Fruit fly (Drosophila melanogaster) Kc167 (cell line): ENCODE results near the gene jus.

Experiments
- Sin3A ChIP-seq: fragments of >200 bp; optimal IDR thresholded peaks from 2 replicates; lab custom pipeline; 2018; ENCODE audit warnings: missing external identifiers
- h ChIP-seq: fragments of >200 bp; optimal IDR thresholded peaks from 3 replicates; lab custom pipeline; 2018; ENCODE audit warnings: missing external identifiers
- psq ChIP-seq: fragments of >200 bp; optimal IDR thresholded peaks from 2 replicates; lab custom pipeline; 2017; ENCODE audit warnings: missing external identifiers
- ttk ChIP-seq: sonication (Bioruptor generic); optimal IDR thresholded peaks from 2 replicates; lab custom pipeline; 2017; ENCODE audit warnings: missing external identifiers

DNA sequence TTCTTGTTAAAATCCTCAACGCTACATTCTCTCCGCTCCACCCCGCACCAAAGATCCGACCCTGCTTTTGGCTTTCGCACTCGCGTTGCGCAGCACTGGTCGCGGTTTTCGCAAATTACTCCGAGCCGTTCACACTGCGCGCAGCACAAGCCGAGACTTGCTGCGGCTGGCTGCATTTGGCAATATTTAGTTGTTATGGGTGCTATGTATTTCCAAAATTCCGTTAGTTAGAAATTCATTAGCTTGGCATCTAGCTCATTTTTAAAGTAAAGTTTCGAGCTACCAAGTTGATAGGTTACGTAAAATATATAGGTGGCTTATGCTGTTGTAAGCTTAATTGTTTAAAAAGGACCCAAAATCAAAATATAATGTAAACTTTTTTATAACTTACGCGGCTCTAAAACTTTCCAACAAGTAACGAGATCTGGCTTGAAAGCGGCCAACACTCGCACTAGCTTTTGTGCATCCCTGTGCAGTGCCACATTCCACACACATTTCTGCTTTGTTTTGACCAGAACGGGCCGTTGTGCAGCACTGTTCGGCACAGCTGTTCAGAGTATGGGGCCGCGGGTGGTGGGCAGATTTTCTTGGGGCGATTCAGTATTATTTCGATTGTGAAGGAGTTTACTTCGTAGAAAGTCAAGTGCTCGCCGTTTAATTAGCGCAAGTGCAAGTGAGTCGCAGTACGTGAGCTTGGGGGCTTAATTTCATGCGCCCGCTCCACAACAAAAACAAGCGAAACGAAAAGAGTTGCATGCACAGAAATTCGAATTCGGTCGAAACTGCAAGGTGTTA lies 71.8 kb downstream of the jus start, which contains the start of the genes yem and Ctl2:
- no peak for TF ChIP-seq psq (lab: Kevin White, UChicago)
- TF ChIP-seq h (lab: Kevin White, UChicago): no peak
- TF ChIP-seq Sin3A (lab: Kevin White, UChicago): peak; percentile 70
- TF ChIP-seq ttk: no peak
